Worm (Caenorhabditis elegans) whole organism, L2 larva: ENCODE measurements around the gene rif-1.1.

Experiments used
- ZK546.5 ChIP-seq: sonication (generic microtip); optimal IDR thresholded peaks from 2 replicates; lab custom pipeline; 2017; ENCODE audit warnings: missing biosample characterization, missing genetic modification characterization
- alr-1 ChIP-seq: fragments of 150-350 bp; optimal IDR thresholded peaks from 2 replicates; lab custom pipeline; 2014; ENCODE audit warnings: missing biosample characterization, missing genetic modification characterization
- blmp-1 ChIP-seq: sonication (generic microtip); optimal IDR thresholded peaks from 2 replicates; lab custom pipeline; 2017; ENCODE audit warnings: missing genetic modification characterization, mild to moderate bottlenecking, missing compliant biosample characterization, antibody characterized with exemption, moderate library complexity; ENCODE audit not compliant: insufficient read depth
- ceh-16 ChIP-seq: fragments of 150-350 bp; optimal IDR thresholded peaks from 2 replicates; lab custom pipeline; 2014; ENCODE audit warnings: missing biosample characterization, missing genetic modification characterization
- fos-1 ChIP-seq: fragments of 150-350 bp; optimal IDR thresholded peaks from 2 replicates; lab custom pipeline; 2014; ENCODE audit warnings: missing biosample characterization, missing genetic modification characterization
- gmeb-1 ChIP-seq: fragments of 150-350 bp; optimal IDR thresholded peaks from 2 replicates; lab custom pipeline; 2014; ENCODE audit warnings: missing biosample characterization, missing genetic modification characterization
- mab-5 ChIP-seq: fragments of 150-350 bp; optimal IDR thresholded peaks from 2 replicates; lab custom pipeline; 2014; ENCODE audit warnings: missing biosample characterization, missing genetic modification characterization
- nhr-12 ChIP-seq: fragments of 150-350 bp; optimal IDR thresholded peaks from 2 replicates; lab custom pipeline; 2014; ENCODE audit warnings: missing biosample characterization, missing genetic modification characterization
- nhr-129 ChIP-seq: fragments of 150-350 bp; optimal IDR thresholded peaks from 2 replicates; lab custom pipeline; 2014; ENCODE audit warnings: missing biosample characterization, missing genetic modification characterization
- nhr-21 ChIP-seq: fragments of 150-350 bp; optimal IDR thresholded peaks from 2 replicates; lab custom pipeline; 2014; ENCODE audit warnings: missing biosample characterization, missing genetic modification characterization
- nhr-23 ChIP-seq: fragments of 150-350 bp; optimal IDR thresholded peaks from 2 replicates; lab custom pipeline; 2014; ENCODE audit warnings: missing biosample characterization, missing genetic modification reagents, missing genetic modification characterization
- nhr-25 ChIP-seq: fragments of 150-350 bp; sonication (generic microtip); optimal IDR thresholded peaks from 3 replicates; lab custom pipeline; 2014; ENCODE audit warnings: missing biosample characterization, missing genetic modification characterization
- peb-1 ChIP-seq: fragments of 150-350 bp; optimal IDR thresholded peaks from 2 replicates; lab custom pipeline; 2014; ENCODE audit warnings: missing biosample characterization, missing genetic modification characterization
- sma-9 ChIP-seq, 2 experiments: fragments of 150-350 bp in 1 of 2; sonication (generic microtip) in 1 of 2; optimal IDR thresholded peaks; 2 replicates each; lab custom pipeline; 2014 to 2016; ENCODE audit warnings: missing genetic modification characterization in 2 of 2, mild to moderate bottlenecking in 1 of 2, missing biosample characterization in 1 of 2, missing compliant biosample characterization in 1 of 2, missing genetic modification reagents in 1 of 2, moderate library complexity in 1 of 2
- unc-62 ChIP-seq: fragments of 150-350 bp; optimal IDR thresholded peaks from 2 replicates; lab custom pipeline; 2014; ENCODE audit warnings: missing biosample characterization, missing genetic modification reagents, missing genetic modification characterization
- zag-1 ChIP-seq: fragments of 150-350 bp; optimal IDR thresholded peaks from 2 replicates; lab custom pipeline; 2014; ENCODE audit warnings: missing biosample characterization, missing genetic modification characterization
- ztf-4 ChIP-seq: fragments of 150-350 bp; optimal IDR thresholded peaks from 2 replicates; lab custom pipeline; 2014; ENCODE audit warnings: missing biosample characterization, missing genetic modification characterization

rif-1.1 gene

ce11 chrIV:17413343-17413742 is 47.7 kb downstream of the rif-1.1 start:
- no peak for TF ChIP-seq alr-1
- TF ChIP-seq unc-62, result no peak
- no peak for TF ChIP-seq fos-1 (tag; lab: Kevin White, UChicago)
- TF ChIP-seq nhr-12 (tag; lab: Kevin White, UChicago), result no peak
- TF ChIP-seq zag-1 (tag; lab: Kevin White, UChicago), result no peak
- TF ChIP-seq nhr-25 (tag; lab: Kevin White, UChicago), result no peak
- TF ChIP-seq ztf-4 (tag; lab: Kevin White, UChicago), result no peak
- TF ChIP-seq blmp-1, result no peak
- TF ChIP-seq nhr-129 (tag; lab: Kevin White, UChicago), result no peak
- no peak for TF ChIP-seq sma-9 (GFP tag; optimal IDR thresholded peaks at IDR 0.05; lab: Kevin White, UChicago)
- TF ChIP-seq sma-9 (tag; optimal IDR thresholded peaks at IDR 0.05; lab: Kevin White, UChicago), result no peak
- no peak for TF ChIP-seq nhr-21 (tag; lab: Kevin White, UChicago)
- TF ChIP-seq peb-1 (tag; lab: Kevin White, UChicago), result no peak
- TF ChIP-seq nhr-23, result no peak
- no peak for TF ChIP-seq ceh-16 (tag; lab: Kevin White, UChicago)
- TF ChIP-seq gmeb-1 (tag; lab: Kevin White, UChicago), result no peak
- no peak for TF ChIP-seq ZK546.5 (tag; lab: Kevin White, UChicago)
- no peak for TF ChIP-seq mab-5 (tag; lab: Kevin White, UChicago)
